Fruit fly (Drosophila melanogaster) whole organism, adult: ENCODE measurements around the gene Adar.
A peak's percentile ranks its signal among the peaks of the same experiment; 100 is the strongest.

Source experiments
- CG5204 ChIP-seq: fragments of 200-800 bp; sonication (Bioruptor generic); optimal IDR thresholded peaks from 2 replicates; lab custom pipeline; 2016; ENCODE audit warnings: missing biosample characterization, missing genetic modification characterization
- tj ChIP-seq: fragments of 200-800 bp; sonication (Bioruptor generic); optimal IDR thresholded peaks from 3 replicates; lab custom pipeline; 2017; ENCODE audit warnings: missing biosample characterization, mild to moderate bottlenecking, missing genetic modification characterization, moderate library complexity

Adar gene

dm6 chrX:1834702-1835376 lies 61.3 kb downstream of the Adar start:
- TF ChIP-seq CG5204 (GFP tag; lab: Kevin White, UChicago), result no peak
- peak; percentile 71 for TF ChIP-seq tj (GFP tag; lab: Kevin White, UChicago)
